Fruit fly (Drosophila melanogaster) whole organism, adult: ENCODE measurements around the gene CG3281.

Experiments used
- CG11617 ChIP-seq: fragments of 200-800 bp; sonication (Bioruptor generic); optimal IDR thresholded peaks from 2 replicates; lab custom pipeline; 2017; ENCODE audit warnings: mild to moderate bottlenecking, missing biosample characterization, missing genetic modification reagents, missing genetic modification characterization
- CG12768 ChIP-seq: fragments of 200-800 bp; sonication (Bioruptor generic); optimal IDR thresholded peaks from 2 replicates; lab custom pipeline; 2017; ENCODE audit warnings: missing biosample characterization, missing genetic modification characterization, mild to moderate bottlenecking, moderate library complexity, missing genetic modification reagents
- CG14711 ChIP-seq: fragments of 200-800 bp; sonication (Bioruptor generic); optimal IDR thresholded peaks from 2 replicates; lab custom pipeline; 2018; ENCODE audit warnings: missing biosample characterization, mild to moderate bottlenecking, missing genetic modification characterization, moderate library complexity
- CG1620 ChIP-seq: fragments of 200-800 bp; sonication (Bioruptor generic); optimal IDR thresholded peaks from 2 replicates; lab custom pipeline; 2016; ENCODE audit warnings: missing biosample characterization, missing genetic modification characterization
- CG33017 ChIP-seq: fragments of 200-800 bp; sonication (Bioruptor generic); optimal IDR thresholded peaks from 2 replicates; lab custom pipeline; 2018; ENCODE audit warnings: missing biosample characterization, mild to moderate bottlenecking, missing genetic modification characterization, moderate library complexity
- CG5204 ChIP-seq: fragments of 200-800 bp; sonication (Bioruptor generic); optimal IDR thresholded peaks from 2 replicates; lab custom pipeline; 2016; ENCODE audit warnings: missing biosample characterization, missing genetic modification characterization
- CG7045 ChIP-seq: fragments of 200-800 bp; sonication (Bioruptor generic); optimal IDR thresholded peaks from 2 replicates; lab custom pipeline; 2017; ENCODE audit warnings: missing biosample characterization, mild to moderate bottlenecking, missing genetic modification characterization
- CG7101 ChIP-seq: fragments of 200-800 bp; sonication (Bioruptor generic); optimal IDR thresholded peaks from 2 replicates; lab custom pipeline; 2018; ENCODE audit warnings: missing biosample characterization, mild to moderate bottlenecking, missing genetic modification characterization, moderate library complexity
- Clk ChIP-seq: fragments of 200-800 bp; sonication (Bioruptor generic); optimal IDR thresholded peaks from 2 replicates; lab custom pipeline; 2017; ENCODE audit warnings: missing biosample characterization, missing genetic modification characterization
- Crg-1 ChIP-seq: fragments of 200-800 bp; sonication (Bioruptor generic); optimal IDR thresholded peaks from 2 replicates; lab custom pipeline; 2016; ENCODE audit warnings: missing biosample characterization, missing genetic modification characterization
- Hr96 ChIP-seq: fragments of 200-800 bp; sonication (Bioruptor generic); optimal IDR thresholded peaks from 2 replicates; lab custom pipeline; 2016; ENCODE audit warnings: missing biosample characterization, missing genetic modification characterization
- Mnt ChIP-seq: fragments of 200-800 bp; sonication (Bioruptor generic); optimal IDR thresholded peaks from 2 replicates; lab custom pipeline; 2016; ENCODE audit warnings: missing biosample characterization, mild to moderate bottlenecking, missing genetic modification characterization
- bab1 ChIP-seq: fragments of 200-800 bp; sonication (Bioruptor generic); optimal IDR thresholded peaks from 3 replicates; lab custom pipeline; 2019; ENCODE audit warnings: missing biosample characterization, mild to moderate bottlenecking, missing genetic modification characterization, moderate library complexity
- cic ChIP-seq: fragments of 200-800 bp; sonication (Bioruptor generic); optimal IDR thresholded peaks from 2 replicates; lab custom pipeline; 2017; ENCODE audit warnings: missing biosample characterization, mild to moderate bottlenecking, missing genetic modification characterization, moderate library complexity
- cnc ChIP-seq, 2 experiments: fragments of >200 bp; optimal IDR thresholded peaks; 2 replicates each; lab custom pipeline; 2017
- kay ChIP-seq: fragments of 200-800 bp; sonication (Bioruptor generic); peaks from one replicate; lab custom pipeline; 2016; ENCODE audit warnings: missing biosample characterization, missing genetic modification characterization, borderline replicate concordance
- ovo ChIP-seq: fragments of 200-800 bp; sonication (Bioruptor generic); optimal IDR thresholded peaks from 2 replicates; lab custom pipeline; 2016; ENCODE audit warnings: missing biosample characterization, missing genetic modification characterization
- pad ChIP-seq: fragments of 200-800 bp; sonication (Bioruptor generic); optimal IDR thresholded peaks from 3 replicates; lab custom pipeline; 2017; ENCODE audit warnings: missing biosample characterization, missing genetic modification characterization, mild to moderate bottlenecking, moderate library complexity, missing genetic modification reagents
- tj ChIP-seq: fragments of 200-800 bp; sonication (Bioruptor generic); optimal IDR thresholded peaks from 3 replicates; lab custom pipeline; 2017; ENCODE audit warnings: missing biosample characterization, mild to moderate bottlenecking, missing genetic modification characterization, moderate library complexity
- toe ChIP-seq: fragments of 200-800 bp; sonication (Bioruptor generic); optimal IDR thresholded peaks from 2 replicates; lab custom pipeline; 2016; ENCODE audit warnings: missing biosample characterization, missing genetic modification characterization

The CG3281 gene

DNA sequence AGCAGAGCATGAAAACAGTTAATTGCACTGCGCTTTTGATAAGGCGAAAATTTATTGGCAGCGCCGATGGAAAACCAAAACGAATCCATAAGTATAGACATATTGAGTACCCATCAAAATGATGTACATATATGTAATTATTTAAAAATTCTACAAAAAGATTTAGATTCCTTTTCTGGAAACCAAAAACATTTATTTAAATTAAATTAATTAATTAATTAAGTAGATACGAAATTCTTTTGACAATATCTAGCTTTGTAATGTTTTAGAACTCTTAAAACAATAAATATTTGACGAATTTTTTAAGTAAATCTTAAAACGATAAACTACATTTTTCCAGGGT is 14.7 kb upstream of the CG3281 start:
- no peak for TF ChIP-seq tj
- no peak for TF ChIP-seq Hr96 (GFP tag; lab: Kevin White, UChicago)
- TF ChIP-seq toe (GFP tag; lab: Kevin White, UChicago): no peak
- peak; percentile 70 for TF ChIP-seq kay (GFP tag; lab: Kevin White, UChicago)
- no peak for TF ChIP-seq CG14711 (tag; lab: Kevin White, UChicago)
- no peak for TF ChIP-seq Mnt
- TF ChIP-seq pad: no peak

dm6 chr3R:11976556-11977335 is 14.1 kb upstream of the CG3281 start, which contains the start of gene CG10005:
TSS of gene CG10005 (minus strand) at chr3R:11977197.
- no peak for TF ChIP-seq CG5204 (GFP tag; lab: Kevin White, UChicago)
- no peak for TF ChIP-seq tj
- TF ChIP-seq cic (GFP tag; lab: Kevin White, UChicago): no peak
- TF ChIP-seq kay (GFP tag; lab: Kevin White, UChicago): no peak
- TF ChIP-seq toe (GFP tag; lab: Kevin White, UChicago): no peak
- TF ChIP-seq CG12768: no peak
- no peak for TF ChIP-seq CG7045 (GFP tag; lab: Kevin White, UChicago)
- TF ChIP-seq ovo (GFP tag; lab: Kevin White, UChicago): no peak
- no peak for TF ChIP-seq pad
- no peak for TF ChIP-seq CG33017
- no peak for TF ChIP-seq Mnt

DNA sequence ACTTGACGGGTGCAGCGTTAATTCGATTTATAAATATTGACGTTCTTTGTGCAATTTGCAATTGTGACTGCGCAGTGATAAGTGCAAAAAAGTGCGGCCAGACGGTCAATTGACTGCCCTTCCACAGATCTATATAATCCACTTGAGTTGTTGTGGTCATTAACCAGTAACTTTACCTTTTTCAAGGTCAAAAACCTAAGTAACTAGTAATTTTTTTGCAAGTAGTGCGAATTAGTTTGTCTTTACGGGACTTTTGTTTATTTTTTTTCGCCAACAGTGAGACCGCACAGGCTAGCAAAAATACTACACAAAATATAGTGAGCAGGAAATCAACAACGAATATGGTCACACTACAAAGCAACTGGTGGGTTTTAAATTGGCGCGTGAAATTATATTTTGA is 12.0 kb upstream of the CG3281 start, which contains the start of gene Tango9:
Gene Tango9, minus strand, starts transcription at position 280 of the 400 bp plus-strand sequence.
- TF ChIP-seq CG12768 (peak; percentile 42), ovo (GFP tag; lab: Kevin White, UChicago) (peak; percentile 33), CG7045 (GFP tag; lab: Kevin White, UChicago) (no peak), CG14711 (tag; lab: Kevin White, UChicago) (peak; percentile 32), Mnt (peak; percentile 43), pad (no peak), Clk (GFP tag; lab: Kevin White, UChicago) (no peak), bab1 (GFP tag; lab: Kevin White, UChicago) (peak; percentile 40), Hr96 (GFP tag; lab: Kevin White, UChicago) (no peak), CG1620 (GFP tag; lab: Kevin White, UChicago) (no peak), tj (peak; percentile 52), CG7101 (tag; lab: Kevin White, UChicago) (peak; percentile 31), toe (GFP tag; lab: Kevin White, UChicago) (no peak), Crg-1 (GFP tag; lab: Kevin White, UChicago) (no peak), CG11617 (GFP tag; lab: Kevin White, UChicago) (no peak), cic (GFP tag; lab: Kevin White, UChicago) (peak; percentile 49), cnc (optimal IDR thresholded peaks at IDR 0.05; lab: Kevin White, UChicago) (no peak), kay (GFP tag; lab: Kevin White, UChicago) (no peak), CG5204 (GFP tag; lab: Kevin White, UChicago) (no peak), CG33017 (peak; percentile 16)

DNA sequence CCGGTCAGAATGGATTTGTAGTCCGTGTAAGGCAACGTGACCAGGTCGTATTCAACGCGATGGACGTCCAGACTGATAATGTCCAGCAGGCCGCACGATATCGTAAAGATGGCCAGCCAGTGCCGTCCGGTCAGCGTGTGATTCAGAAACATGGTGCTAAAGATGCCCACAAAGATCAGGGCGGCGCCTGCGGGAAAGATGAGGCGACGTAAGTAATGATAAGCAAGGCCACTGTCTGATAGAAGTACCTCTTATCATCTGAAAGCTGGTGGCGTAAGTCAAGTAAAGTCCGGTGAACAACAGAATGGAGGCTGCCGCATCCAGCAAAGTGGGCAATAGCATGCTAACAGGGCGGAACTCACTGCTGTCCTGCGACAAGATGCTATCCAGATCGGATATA is 11.2 kb upstream of the CG3281 start:
- TF ChIP-seq toe (GFP tag; lab: Kevin White, UChicago): no peak
- TF ChIP-seq ovo (GFP tag; lab: Kevin White, UChicago): no peak
- no peak for TF ChIP-seq bab1 (GFP tag; lab: Kevin White, UChicago)
- no peak for TF ChIP-seq CG33017
- no peak for TF ChIP-seq kay (GFP tag; lab: Kevin White, UChicago)
- TF ChIP-seq Mnt: no peak
- TF ChIP-seq Hr96 (GFP tag; lab: Kevin White, UChicago): no peak
- TF ChIP-seq cnc (optimal IDR thresholded peaks at IDR 0.05; lab: Kevin White, UChicago): no peak
- TF ChIP-seq CG1620 (GFP tag; lab: Kevin White, UChicago): no peak
- TF ChIP-seq Clk (GFP tag; lab: Kevin White, UChicago): no peak
- no peak for TF ChIP-seq CG11617 (GFP tag; lab: Kevin White, UChicago)
- no peak for TF ChIP-seq tj
- no peak for TF ChIP-seq Crg-1 (GFP tag; lab: Kevin White, UChicago)
- TF ChIP-seq CG14711 (tag; lab: Kevin White, UChicago): no peak
- no peak for TF ChIP-seq CG7101 (tag; lab: Kevin White, UChicago)
- TF ChIP-seq pad: no peak

dm6 chr3R:11971394-11971793 is 8.8 kb upstream of the CG3281 start, which contains the start of gene GC2:
TSS of gene GC2 (plus strand) at chr3R:11971694.
- TF ChIP-seq Clk (GFP tag; lab: Kevin White, UChicago) (no peak), Hr96 (GFP tag; lab: Kevin White, UChicago) (no peak), cnc (optimal IDR thresholded peaks at IDR 0.05; lab: Kevin White, UChicago) (no peak), toe (GFP tag; lab: Kevin White, UChicago) (no peak), CG33017 (no peak), cic (GFP tag; lab: Kevin White, UChicago) (no peak), CG7045 (GFP tag; lab: Kevin White, UChicago) (no peak), CG14711 (tag; lab: Kevin White, UChicago) (no peak), CG5204 (GFP tag; lab: Kevin White, UChicago) (no peak), CG1620 (GFP tag; lab: Kevin White, UChicago) (no peak), tj (no peak)

DNA sequence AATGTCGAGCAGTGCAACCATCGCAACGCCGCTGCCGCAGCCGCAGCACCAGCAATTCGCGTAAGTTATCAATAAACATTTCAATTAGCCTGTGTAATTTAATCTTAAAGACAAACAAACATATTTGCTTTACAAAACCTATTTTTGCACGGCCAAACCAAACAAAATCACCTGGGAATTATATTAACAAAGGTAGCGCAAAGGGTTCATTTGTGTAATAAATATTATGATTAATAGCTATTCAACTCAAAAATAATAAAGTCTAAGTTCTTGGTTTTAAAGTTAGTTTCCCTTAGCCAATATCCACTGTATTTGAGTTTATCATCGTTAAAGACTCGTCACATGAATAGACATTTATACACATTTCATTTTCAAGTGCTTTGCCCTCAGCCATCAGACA is 6.6 kb upstream of the CG3281 start:
- TF ChIP-seq kay (GFP tag; lab: Kevin White, UChicago): no peak
- TF ChIP-seq cic (GFP tag; lab: Kevin White, UChicago): peak; percentile 38
- no peak for TF ChIP-seq Mnt
- no peak for TF ChIP-seq CG1620 (GFP tag; lab: Kevin White, UChicago)
- TF ChIP-seq bab1 (GFP tag; lab: Kevin White, UChicago): no peak
- no peak for TF ChIP-seq ovo (GFP tag; lab: Kevin White, UChicago)
- no peak for TF ChIP-seq cnc (optimal IDR thresholded peaks at IDR 0.05; lab: Kevin White, UChicago)
- peak; percentile 25 for TF ChIP-seq Hr96 (GFP tag; lab: Kevin White, UChicago)
- TF ChIP-seq CG7045 (GFP tag; lab: Kevin White, UChicago): peak; percentile 15
- peak; percentile 6 for TF ChIP-seq toe (GFP tag; lab: Kevin White, UChicago)
- TF ChIP-seq CG11617 (GFP tag; lab: Kevin White, UChicago): peak; percentile 29
- TF ChIP-seq CG12768: peak; percentile 8
- TF ChIP-seq CG33017: peak; percentile 46
- peak; percentile 17 for TF ChIP-seq CG14711 (tag; lab: Kevin White, UChicago)
- TF ChIP-seq Clk (GFP tag; lab: Kevin White, UChicago): no peak
- no peak for TF ChIP-seq pad
- no peak for TF ChIP-seq Crg-1 (GFP tag; lab: Kevin White, UChicago)
- peak; percentile 48 for TF ChIP-seq CG7101 (tag; lab: Kevin White, UChicago)
- peak; percentile 3 for TF ChIP-seq CG5204 (GFP tag; lab: Kevin White, UChicago)
- TF ChIP-seq tj: no peak
